Fruit fly (Drosophila melanogaster): ENCODE data around the gene Pbp45.

DNA sequence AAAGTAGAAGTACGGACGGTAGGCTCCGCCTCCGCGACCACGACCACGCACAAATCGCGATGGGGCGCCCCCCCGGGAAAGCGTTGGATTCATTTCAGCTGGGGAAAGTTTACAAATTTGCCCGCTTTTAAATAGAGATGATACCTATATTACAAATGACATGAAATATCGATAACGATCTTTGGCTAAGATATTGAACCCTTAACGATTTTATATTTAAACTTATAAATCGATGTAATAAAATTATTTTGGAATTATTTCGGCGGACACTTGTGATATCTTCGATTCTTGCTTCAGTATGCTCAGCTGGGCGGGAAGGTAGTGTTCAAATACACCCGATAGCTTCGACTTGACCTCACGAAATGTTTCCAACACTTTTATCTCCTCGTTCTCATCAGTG is 6.8 kb downstream of the Pbp45 start, which contains the start of gene rec:
- no peak for TF ChIP-seq Sin3A (optimal IDR thresholded peaks at IDR 0.05)
- TF ChIP-seq ttk (optimal IDR thresholded peaks at IDR 0.05) = no peak
- no peak for TF ChIP-seq Myc (optimal IDR thresholded peaks at IDR 0.05)
- TF ChIP-seq h (optimal IDR thresholded peaks at IDR 0.05) = no peak
- TF ChIP-seq insv (optimal IDR thresholded peaks at IDR 0.05) = no peak
